Fruit fly (Drosophila melanogaster) whole organism, pupa: ENCODE measurements around the gene Osi14.

ENCODE experiments used
- CG10348 ChIP-seq: fragments of 200-800 bp; sonication (Bioruptor generic); IDR thresholded peaks from 2 replicates; pipeline ENCODE4 v1.3.6; 2022; ENCODE audit warnings: missing biosample characterization, missing genetic modification characterization
- CG12605 ChIP-seq: fragments of 200-800 bp; sonication (Bioruptor generic); IDR thresholded peaks from 2 replicates; pipeline ENCODE4 v1.3.6; 2022; ENCODE audit warnings: missing biosample characterization, missing genetic modification characterization
- CG13204 ChIP-seq: fragments of 200-800 bp; sonication (Bioruptor generic); optimal IDR thresholded peaks from 2 replicates; lab custom pipeline; 2018; ENCODE audit warnings: missing biosample characterization, mild to moderate bottlenecking, missing genetic modification characterization, moderate library complexity
- CG14655 ChIP-seq: fragments of 200-800 bp; sonication (Bioruptor generic); optimal IDR thresholded peaks from 3 replicates; lab custom pipeline; 2017; ENCODE audit warnings: mild to moderate bottlenecking, missing biosample characterization, missing genetic modification reagents, missing genetic modification characterization
- CG15710 ChIP-seq: fragments of 200-800 bp; sonication (Bioruptor generic); optimal IDR thresholded peaks from 2 replicates; lab custom pipeline; 2018; ENCODE audit warnings: missing biosample characterization, mild to moderate bottlenecking, missing genetic modification characterization, moderate library complexity
- CG17806 ChIP-seq: fragments of 200-800 bp; sonication (Bioruptor generic); optimal IDR thresholded peaks from 2 replicates; lab custom pipeline; 2018; ENCODE audit warnings: missing biosample characterization, mild to moderate bottlenecking, missing genetic modification characterization, moderate library complexity
- CG32121 ChIP-seq: fragments of 200-800 bp; sonication (Bioruptor generic); IDR thresholded peaks from 2 replicates; pipeline ENCODE4 v1.3.6; 2022; ENCODE audit warnings: missing biosample characterization, missing genetic modification characterization
- CG34367 ChIP-seq: fragments of 200-800 bp; sonication (Bioruptor generic); optimal IDR thresholded peaks from 2 replicates; lab custom pipeline; 2018; ENCODE audit warnings: missing biosample characterization, mild to moderate bottlenecking, missing genetic modification characterization
- CG4496 ChIP-seq: fragments of 200-800 bp; sonication (Bioruptor generic); IDR thresholded peaks from 3 replicates; pipeline ENCODE4 v1.3.6; 2022; ENCODE audit warnings: missing biosample characterization, missing genetic modification characterization
- CG8159 ChIP-seq: fragments of 200-800 bp; sonication (Bioruptor generic); optimal IDR thresholded peaks from 3 replicates; lab custom pipeline; 2018; ENCODE audit warnings: missing biosample characterization, mild to moderate bottlenecking, missing genetic modification characterization, moderate library complexity
- CG8301 ChIP-seq: fragments of 200-800 bp; sonication (Bioruptor generic); optimal IDR thresholded peaks from 2 replicates; lab custom pipeline; 2018; ENCODE audit warnings: missing biosample characterization, mild to moderate bottlenecking, missing genetic modification characterization
- CG9948 ChIP-seq: fragments of 200-800 bp; sonication (Bioruptor generic); optimal IDR thresholded peaks from 2 replicates; lab custom pipeline; 2018; ENCODE audit warnings: missing biosample characterization, mild to moderate bottlenecking, missing genetic modification characterization, moderate library complexity
- D1 ChIP-seq: fragments of 200-800 bp; sonication (Bioruptor generic); optimal IDR thresholded peaks from 2 replicates; lab custom pipeline; 2018; ENCODE audit warnings: missing biosample characterization, mild to moderate bottlenecking, missing genetic modification characterization, moderate library complexity
- EcR ChIP-seq: fragments of 200-800 bp; sonication (Bioruptor generic); optimal IDR thresholded peaks from 3 replicates; lab custom pipeline; 2019; ENCODE audit warnings: missing biosample characterization, missing genetic modification characterization, mild to moderate bottlenecking, moderate library complexity, missing genetic modification reagents
- Ets98B ChIP-seq: fragments of 200-800 bp; sonication (Bioruptor generic); IDR thresholded peaks from 2 replicates; pipeline ENCODE4 v1.3.6; 2022; ENCODE audit warnings: missing biosample characterization, missing genetic modification characterization
- Pif1A ChIP-seq: fragments of 200-800 bp; sonication (Bioruptor generic); optimal IDR thresholded peaks from 3 replicates; lab custom pipeline; 2016; ENCODE audit warnings: missing biosample characterization, missing genetic modification characterization
- Pif1B ChIP-seq: fragments of 200-800 bp; sonication (Bioruptor generic); optimal IDR thresholded peaks from 3 replicates; lab custom pipeline; 2016; ENCODE audit warnings: missing biosample characterization, missing genetic modification characterization
- Snoo ChIP-seq: fragments of 200-800 bp; sonication (Bioruptor generic); optimal IDR thresholded peaks from 3 replicates; lab custom pipeline; 2017; ENCODE audit warnings: missing biosample characterization, mild to moderate bottlenecking, missing genetic modification characterization, inconsistent platforms
- fd96Ca ChIP-seq: fragments of 200-800 bp; sonication (Bioruptor generic); IDR thresholded peaks from 3 replicates; pipeline ENCODE4 v1.3.6; 2022; ENCODE audit warnings: missing biosample characterization, missing genetic modification characterization
- gl ChIP-seq: fragments of 200-800 bp; sonication (Bioruptor generic); optimal IDR thresholded peaks from 2 replicates; lab custom pipeline; 2018; ENCODE audit warnings: missing biosample characterization, mild to moderate bottlenecking, missing genetic modification characterization
- rn ChIP-seq: fragments of 200-800 bp; sonication (Bioruptor generic); IDR thresholded peaks from 2 replicates; pipeline ENCODE4 v1.3.6; 2022; ENCODE audit warnings: missing biosample characterization, missing genetic modification characterization

The Osi14 gene

DNA sequence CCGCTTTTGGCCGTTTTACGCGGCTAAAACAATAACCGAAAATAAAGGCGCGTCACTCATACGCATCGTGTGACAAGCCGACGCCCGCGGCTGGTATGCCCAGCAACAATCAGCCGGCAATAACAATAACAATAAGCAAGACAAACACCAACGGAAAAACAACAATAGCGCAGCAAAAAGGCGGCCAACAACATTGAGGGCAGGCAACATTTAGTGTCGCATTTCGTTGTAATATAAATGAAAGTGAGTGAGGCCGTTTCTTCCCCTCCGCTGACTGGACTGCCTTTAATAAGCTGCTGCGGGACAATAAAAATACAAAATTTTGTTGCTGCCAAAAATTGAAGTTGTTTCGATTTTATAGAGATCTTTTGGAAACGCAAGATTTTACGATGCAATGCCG is 1.8 kb upstream of the Osi14 start:
- TF ChIP-seq CG9948 (tag; lab: Kevin White, UChicago) (no peak), D1 (tag; lab: Kevin White, UChicago) (no peak), fd96Ca (GFP tag; lab: Robert Waterston, UW) (no peak), CG15710 (no peak), CG32121 (GFP tag; lab: Robert Waterston, UW) (no peak), EcR (GFP tag; lab: Kevin White, UChicago) (no peak)

dm6 chr3R:6301257-6301839 is 2.4 kb downstream of the Osi14 start, which contains the start of gene Osi15:
Gene Osi15, plus strand, starts transcription at chr3R:6301804.
- TF ChIP-seq CG12605 (GFP tag; lab: Robert Waterston, UW) (no peak), CG34367 (tag; lab: Kevin White, UChicago) (no peak), gl (tag; lab: Kevin White, UChicago) (no peak)

DNA sequence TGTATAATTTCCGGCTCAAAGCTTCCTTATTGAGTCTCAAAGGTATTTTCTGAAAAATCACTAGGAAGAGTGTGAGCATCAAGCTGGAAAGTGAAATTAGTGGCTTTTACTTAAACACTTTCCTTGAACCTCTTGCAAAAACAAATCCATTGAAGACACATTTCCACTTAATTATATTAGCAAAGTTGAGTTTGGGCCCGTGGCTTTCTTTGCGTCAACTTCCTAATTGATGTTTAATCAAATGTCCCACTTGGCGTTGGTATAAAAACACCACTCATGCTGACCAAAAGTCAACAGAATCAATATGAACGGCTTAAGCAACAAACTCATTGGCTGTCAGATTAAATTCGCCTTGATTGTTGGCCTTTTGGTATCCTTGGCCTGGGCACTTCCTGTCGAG is 4.8 kb downstream of the Osi14 start, which contains the start of gene CG46396:
TSS of gene CG46396 (plus strand) at position 301 of the 400 bp plus-strand sequence.
- TF ChIP-seq CG14655 (GFP tag; lab: Kevin White, UChicago), result no peak
- no peak for TF ChIP-seq Pif1B (GFP tag; lab: Kevin White, UChicago)
- TF ChIP-seq CG15710, result no peak
- no peak for TF ChIP-seq EcR (GFP tag; lab: Kevin White, UChicago)
- no peak for TF ChIP-seq CG12605 (GFP tag; lab: Robert Waterston, UW)
- no peak for TF ChIP-seq CG10348 (GFP tag; lab: Robert Waterston, UW)
- TF ChIP-seq gl (tag; lab: Kevin White, UChicago), result no peak
- TF ChIP-seq D1 (tag; lab: Kevin White, UChicago), result no peak
- no peak for TF ChIP-seq CG9948 (tag; lab: Kevin White, UChicago)
- no peak for TF ChIP-seq CG17806 (tag; lab: Kevin White, UChicago)
- no peak for TF ChIP-seq CG8301 (tag; lab: Kevin White, UChicago)
- no peak for TF ChIP-seq fd96Ca (GFP tag; lab: Robert Waterston, UW)
- TF ChIP-seq CG13204, result no peak
- TF ChIP-seq CG4496, result no peak
- no peak for TF ChIP-seq rn (GFP tag; lab: Robert Waterston, UW)
- TF ChIP-seq Ets98B (GFP tag; lab: Robert Waterston, UW), result no peak
- no peak for TF ChIP-seq CG32121 (GFP tag; lab: Robert Waterston, UW)
- no peak for TF ChIP-seq CG8159 (tag; lab: Kevin White, UChicago)

dm6 chr3R:6304947-6305346 is 6.0 kb downstream of the Osi14 start, which contains the start of gene Osi16:
Gene Osi16, plus strand, starts transcription at chr3R:6305247.
- TF ChIP-seq CG34367 (tag; lab: Kevin White, UChicago) (no peak), CG32121 (GFP tag; lab: Robert Waterston, UW) (no peak), CG14655 (GFP tag; lab: Kevin White, UChicago) (no peak), rn (GFP tag; lab: Robert Waterston, UW) (no peak), Ets98B (GFP tag; lab: Robert Waterston, UW) (no peak), EcR (GFP tag; lab: Kevin White, UChicago) (no peak), CG4496 (no peak), fd96Ca (GFP tag; lab: Robert Waterston, UW) (no peak), Snoo (tag; lab: Kevin White, UChicago) (no peak), CG15710 (no peak), D1 (tag; lab: Kevin White, UChicago) (no peak), CG9948 (tag; lab: Kevin White, UChicago) (no peak), CG12605 (GFP tag; lab: Robert Waterston, UW) (no peak), Pif1A (GFP tag; lab: Kevin White, UChicago) (no peak), CG10348 (GFP tag; lab: Robert Waterston, UW) (no peak), CG13204 (no peak), gl (tag; lab: Kevin White, UChicago) (no peak), Pif1B (GFP tag; lab: Kevin White, UChicago) (no peak)
- TF ChIP-seq, all 21 proteins: peak for 0

dm6 chr3R:6306584-6306983 is 7.7 kb downstream of the Osi14 start, which contains the start of gene CG46026:
Gene CG46026, plus strand, starts transcription at chr3R:6306884.
- TF ChIP-seq CG4496, result no peak
- no peak for TF ChIP-seq CG9948 (tag; lab: Kevin White, UChicago)
- TF ChIP-seq Ets98B (GFP tag; lab: Robert Waterston, UW), result no peak
- TF ChIP-seq CG8159 (tag; lab: Kevin White, UChicago), result no peak
- TF ChIP-seq, all 21 proteins: peak for 0

dm6 chr3R:6309676-6310075 is 10.7 kb downstream of the Osi14 start, which contains the start of gene CG31560:
Gene CG31560, plus strand, starts transcription at chr3R:6309976.
- TF ChIP-seq Ets98B (GFP tag; lab: Robert Waterston, UW) (no peak), D1 (tag; lab: Kevin White, UChicago) (no peak), CG9948 (tag; lab: Kevin White, UChicago) (no peak), gl (tag; lab: Kevin White, UChicago) (no peak), CG12605 (GFP tag; lab: Robert Waterston, UW) (no peak), CG8301 (tag; lab: Kevin White, UChicago) (no peak), rn (GFP tag; lab: Robert Waterston, UW) (no peak), Snoo (tag; lab: Kevin White, UChicago) (no peak), fd96Ca (GFP tag; lab: Robert Waterston, UW) (no peak), CG14655 (GFP tag; lab: Kevin White, UChicago) (no peak), CG8159 (tag; lab: Kevin White, UChicago) (no peak), Pif1A (GFP tag; lab: Kevin White, UChicago) (no peak), CG13204 (no peak), Pif1B (GFP tag; lab: Kevin White, UChicago) (no peak), CG32121 (GFP tag; lab: Robert Waterston, UW) (no peak)
